Fruit fly (Drosophila melanogaster): Measurements from ENCODE around the gene CG31091.

The CG31091 gene

DNA sequence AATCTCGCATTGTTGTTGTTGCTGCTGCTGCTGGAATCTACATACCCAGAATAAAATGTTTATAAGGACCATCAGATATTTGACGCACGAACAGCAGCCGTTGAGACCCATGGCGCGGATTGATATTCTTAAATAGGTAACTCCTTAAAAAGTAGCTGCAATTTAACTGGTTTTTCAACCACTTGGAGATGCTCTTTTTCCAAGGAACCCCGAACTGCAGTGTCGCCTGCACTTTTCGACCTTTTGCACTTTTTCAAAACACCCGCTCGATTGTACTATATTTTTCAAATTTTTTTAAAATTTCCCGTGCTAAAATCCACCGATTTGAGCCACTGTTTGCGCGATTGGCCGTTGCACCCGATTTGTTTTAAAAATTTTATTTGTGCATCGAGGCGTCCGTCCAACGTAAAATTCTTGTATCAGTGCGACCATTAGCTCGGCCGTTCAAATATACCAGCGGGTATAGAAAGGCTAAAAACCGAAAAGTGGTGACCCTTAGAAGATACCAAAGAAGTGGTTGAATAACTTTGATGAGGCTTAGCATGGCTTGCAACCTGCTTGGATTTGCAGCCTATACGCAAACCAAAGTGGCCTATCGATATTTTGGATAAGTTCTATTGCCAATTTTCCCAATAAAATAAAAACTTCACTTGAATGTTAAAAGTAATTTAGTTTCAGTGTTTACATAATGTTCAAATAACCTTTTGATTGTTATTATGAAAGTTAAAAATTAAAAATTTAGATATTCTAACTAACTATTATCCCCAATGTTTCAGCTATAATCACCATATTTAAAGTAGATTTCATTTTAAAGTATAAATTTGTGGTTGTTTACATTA is 18.5 kb upstream of the CG31091 start, which contains the start of gene Tsp96F:
TSS of gene Tsp96F (minus strand) at position 457 of the 839 bp plus-strand sequence.
- TF ChIP-seq pita (GFP tag; optimal IDR thresholded peaks at IDR 0.05) (peak; percentile 89), CG17829 (tag; optimal IDR thresholded peaks at IDR 0.05) (peak; percentile 4), so (GFP tag; IDR thresholded peaks at IDR 0.05) (peak; percentile 20; the same call in 1 of the 3 replicates), CG17385 (GFP tag; optimal IDR thresholded peaks at IDR 0.05) (no peak), CoRest (tag; optimal IDR thresholded peaks at IDR 0.05) (peak; percentile 18), CG14965 (GFP tag; optimal IDR thresholded peaks at IDR 0.05; ENCODE audit: borderline replicate concordance) (no peak), CTCF (GFP tag; optimal IDR thresholded peaks at IDR 0.05) (peak; percentile 48), eve (GFP tag; optimal IDR thresholded peaks at IDR 0.05) (no peak), CG7786 (GFP tag; optimal IDR thresholded peaks at IDR 0.05) (no peak), CG14710 (tag; optimal IDR thresholded peaks at IDR 0.05) (peak; percentile 53), stc (GFP tag; IDR thresholded peaks at IDR 0.05) (no peak), insv (GFP tag; optimal IDR thresholded peaks at IDR 0.05) (peak in 1 of 2 experiments; percentile 8), cg (GFP tag; optimal IDR thresholded peaks at IDR 0.05) (peak; percentile 70), gcm2 (GFP tag; optimal IDR thresholded peaks at IDR 0.05) (no peak), Ada2b (GFP tag; IDR thresholded peaks at IDR 0.05) (no peak), NC2β (GFP tag; optimal IDR thresholded peaks at IDR 0.05) (no peak), MTF-1 (GFP tag; optimal IDR thresholded peaks at IDR 0.05; ENCODE audit: borderline replicate concordance) (peak; percentile 42), unpg (GFP tag; optimal IDR thresholded peaks at IDR 0.05) (no peak), Eip74EF (GFP tag; optimal IDR thresholded peaks at IDR 0.05) (no peak), dpn (GFP tag; optimal IDR thresholded peaks at IDR 0.05) (peak in 1 of 2 experiments; percentile 9), da (GFP tag; optimal IDR thresholded peaks at IDR 0.05) (no peak), Dll (GFP tag; IDR thresholded peaks at IDR 0.05; ENCODE audit: partially characterized antibody) (peak; percentile 68; the same call in 3 of the 4 replicates), otp (GFP tag; IDR thresholded peaks at IDR 0.05) (no peak), Ets97D (GFP tag; optimal IDR thresholded peaks at IDR 0.05) (peak; percentile 74), CG7963 (GFP tag; IDR thresholded peaks at IDR 0.05; ENCODE audit: partially characterized antibody) (0 out of 3 replicates have a peak, but pooled peaks have one; percentile 47), CG33213 (GFP tag; optimal IDR thresholded peaks at IDR 0.05) (peak; percentile 66), crp (GFP tag; optimal IDR thresholded peaks at IDR 0.05) (no peak), bbx (GFP tag; IDR thresholded peaks at IDR 0.05; ENCODE audit: partially characterized antibody) (peak; percentile 69), ham (GFP tag; IDR thresholded peaks at IDR 0.05) (no peak), CG10431 (GFP tag; optimal IDR thresholded peaks at IDR 0.05) (peak; percentile 24), Lhr (GFP tag; optimal IDR thresholded peaks at IDR 0.05) (peak; percentile 82), HLHmδ (GFP tag; optimal IDR thresholded peaks at IDR 0.05) (peak; percentile 13), CG13624 (GFP tag; optimal IDR thresholded peaks at IDR 0.05) (no peak), CG1603 (tag; optimal IDR thresholded peaks at IDR 0.05) (peak; percentile 92), CG3163 (GFP tag; optimal IDR thresholded peaks at IDR 0.05) (no peak), CG6791 (GFP tag; IDR thresholded peaks at IDR 0.05; ENCODE audit: partially characterized antibody) (peak; percentile 69), nerfin-1 (tag; optimal IDR thresholded peaks at IDR 0.05) (peak; percentile 16), CG4404 (GFP tag; IDR thresholded peaks at IDR 0.05) (no peak), HmgZ (tag; optimal IDR thresholded peaks at IDR 0.05) (peak; percentile 14), tio (GFP tag; optimal IDR thresholded peaks at IDR 0.05) (no peak), CG3995 (GFP tag; optimal IDR thresholded peaks at IDR 0.05) (peak; percentile 39), CG17912 (GFP tag; optimal IDR thresholded peaks at IDR 0.05) (peak; percentile 6), fu2 (GFP tag; optimal IDR thresholded peaks at IDR 0.05) (no peak), CG4820 (GFP tag; optimal IDR thresholded peaks at IDR 0.05) (no peak), trh (GFP tag; optimal IDR thresholded peaks at IDR 0.05) (no peak), Hr51 (GFP tag; optimal IDR thresholded peaks at IDR 0.05) (no peak), rib (GFP tag; IDR thresholded peaks at IDR 0.05) (no peak), Mes4 (GFP tag; optimal IDR thresholded peaks at IDR 0.05) (peak; percentile 5)
